Fruit fly (Drosophila melanogaster) whole organism, adult: ENCODE data around the gene CG6443.

Source experiments
- CG11617 ChIP-seq: fragments of 200-800 bp; sonication (Bioruptor generic); optimal IDR thresholded peaks from 2 replicates; lab custom pipeline; 2017; ENCODE audit warnings: mild to moderate bottlenecking, missing biosample characterization, missing genetic modification reagents, missing genetic modification characterization
- CG12768 ChIP-seq: fragments of 200-800 bp; sonication (Bioruptor generic); optimal IDR thresholded peaks from 2 replicates; lab custom pipeline; 2017; ENCODE audit warnings: missing biosample characterization, missing genetic modification characterization, mild to moderate bottlenecking, moderate library complexity, missing genetic modification reagents
- CG14711 ChIP-seq: fragments of 200-800 bp; sonication (Bioruptor generic); optimal IDR thresholded peaks from 2 replicates; lab custom pipeline; 2018; ENCODE audit warnings: missing biosample characterization, mild to moderate bottlenecking, missing genetic modification characterization, moderate library complexity
- CG1620 ChIP-seq: fragments of 200-800 bp; sonication (Bioruptor generic); optimal IDR thresholded peaks from 2 replicates; lab custom pipeline; 2016; ENCODE audit warnings: missing biosample characterization, missing genetic modification characterization
- CG33017 ChIP-seq: fragments of 200-800 bp; sonication (Bioruptor generic); optimal IDR thresholded peaks from 2 replicates; lab custom pipeline; 2018; ENCODE audit warnings: missing biosample characterization, mild to moderate bottlenecking, missing genetic modification characterization, moderate library complexity
- CG5204 ChIP-seq: fragments of 200-800 bp; sonication (Bioruptor generic); optimal IDR thresholded peaks from 2 replicates; lab custom pipeline; 2016; ENCODE audit warnings: missing biosample characterization, missing genetic modification characterization
- CG7045 ChIP-seq: fragments of 200-800 bp; sonication (Bioruptor generic); optimal IDR thresholded peaks from 2 replicates; lab custom pipeline; 2017; ENCODE audit warnings: missing biosample characterization, mild to moderate bottlenecking, missing genetic modification characterization
- CG7101 ChIP-seq: fragments of 200-800 bp; sonication (Bioruptor generic); optimal IDR thresholded peaks from 2 replicates; lab custom pipeline; 2018; ENCODE audit warnings: missing biosample characterization, mild to moderate bottlenecking, missing genetic modification characterization, moderate library complexity
- Clk ChIP-seq: fragments of 200-800 bp; sonication (Bioruptor generic); optimal IDR thresholded peaks from 2 replicates; lab custom pipeline; 2017; ENCODE audit warnings: missing biosample characterization, missing genetic modification characterization
- Crg-1 ChIP-seq: fragments of 200-800 bp; sonication (Bioruptor generic); optimal IDR thresholded peaks from 2 replicates; lab custom pipeline; 2016; ENCODE audit warnings: missing biosample characterization, missing genetic modification characterization
- Hr96 ChIP-seq: fragments of 200-800 bp; sonication (Bioruptor generic); optimal IDR thresholded peaks from 2 replicates; lab custom pipeline; 2016; ENCODE audit warnings: missing biosample characterization, missing genetic modification characterization
- Mnt ChIP-seq: fragments of 200-800 bp; sonication (Bioruptor generic); optimal IDR thresholded peaks from 2 replicates; lab custom pipeline; 2016; ENCODE audit warnings: missing biosample characterization, mild to moderate bottlenecking, missing genetic modification characterization
- bab1 ChIP-seq: fragments of 200-800 bp; sonication (Bioruptor generic); optimal IDR thresholded peaks from 3 replicates; lab custom pipeline; 2019; ENCODE audit warnings: missing biosample characterization, mild to moderate bottlenecking, missing genetic modification characterization, moderate library complexity
- cic ChIP-seq: fragments of 200-800 bp; sonication (Bioruptor generic); optimal IDR thresholded peaks from 2 replicates; lab custom pipeline; 2017; ENCODE audit warnings: missing biosample characterization, mild to moderate bottlenecking, missing genetic modification characterization, moderate library complexity
- cnc ChIP-seq, 2 experiments: fragments of >200 bp; optimal IDR thresholded peaks; 2 replicates each; lab custom pipeline; 2017
- kay ChIP-seq: fragments of 200-800 bp; sonication (Bioruptor generic); peaks from one replicate; lab custom pipeline; 2016; ENCODE audit warnings: missing biosample characterization, missing genetic modification characterization, borderline replicate concordance
- ovo ChIP-seq: fragments of 200-800 bp; sonication (Bioruptor generic); optimal IDR thresholded peaks from 2 replicates; lab custom pipeline; 2016; ENCODE audit warnings: missing biosample characterization, missing genetic modification characterization
- pad ChIP-seq: fragments of 200-800 bp; sonication (Bioruptor generic); optimal IDR thresholded peaks from 3 replicates; lab custom pipeline; 2017; ENCODE audit warnings: missing biosample characterization, missing genetic modification characterization, mild to moderate bottlenecking, moderate library complexity, missing genetic modification reagents
- tj ChIP-seq: fragments of 200-800 bp; sonication (Bioruptor generic); optimal IDR thresholded peaks from 3 replicates; lab custom pipeline; 2017; ENCODE audit warnings: missing biosample characterization, mild to moderate bottlenecking, missing genetic modification characterization, moderate library complexity
- toe ChIP-seq: fragments of 200-800 bp; sonication (Bioruptor generic); optimal IDR thresholded peaks from 2 replicates; lab custom pipeline; 2016; ENCODE audit warnings: missing biosample characterization, missing genetic modification characterization

Gene CG6443

dm6 chr2L:10728751-10729150 is at the start of gene CG6443:
Gene CG6443, plus strand, starts transcription at chr2L:10728978.
- peak; percentile 22 for TF ChIP-seq bab1
- TF ChIP-seq ovo = no peak
- no peak for TF ChIP-seq CG7101
- TF ChIP-seq pad (GFP tag; lab: Kevin White, UChicago) = no peak
- TF ChIP-seq CG11617 = no peak

- TF ChIP-seq kay (GFP tag; lab: Kevin White, UChicago) (peak; percentile 73), CG11617 (no peak), cic (GFP tag; lab: Kevin White, UChicago) (no peak)
Measured at dm6 chr2L:10679568-10679967, 49.2 kb upstream of the CG6443 start.

- TF ChIP-seq pad (GFP tag; lab: Kevin White, UChicago) = no peak
- no peak for TF ChIP-seq CG7045 (GFP tag; lab: Kevin White, UChicago)
- no peak for TF ChIP-seq kay (GFP tag; lab: Kevin White, UChicago)
- TF ChIP-seq Clk (GFP tag; lab: Kevin White, UChicago) = no peak
- no peak for TF ChIP-seq Hr96 (GFP tag; lab: Kevin White, UChicago)
- TF ChIP-seq ovo = no peak
- TF ChIP-seq CG1620 (GFP tag; lab: Kevin White, UChicago) = no peak
- TF ChIP-seq Crg-1 = no peak
- no peak for TF ChIP-seq tj (GFP tag; lab: Kevin White, UChicago)
- no peak for TF ChIP-seq cic (GFP tag; lab: Kevin White, UChicago)
- TF ChIP-seq CG12768 (GFP tag; lab: Kevin White, UChicago) = no peak
- no peak for TF ChIP-seq CG11617
- TF ChIP-seq toe (GFP tag; lab: Kevin White, UChicago) = no peak
- no peak for TF ChIP-seq CG33017 (tag; lab: Kevin White, UChicago)
- no peak for TF ChIP-seq cnc (optimal IDR thresholded peaks at IDR 0.05; lab: Kevin White, UChicago)
- no peak for TF ChIP-seq CG5204 (GFP tag; lab: Kevin White, UChicago)
- TF ChIP-seq Mnt = no peak
- TF ChIP-seq CG14711 (tag; lab: Kevin White, UChicago) = no peak
- TF ChIP-seq bab1 = no peak
Measured at dm6 chr2L:10680584-10681080, 48.1 kb upstream of the CG6443 start, which contains the start of gene CG17105. Gene CG17105, plus strand, starts transcription at chr2L:10681030.

dm6 chr2L:10681602-10682001 is 47.2 kb upstream of the CG6443 start, which contains the start of gene CG17107:
Gene CG17107, plus strand, starts transcription at chr2L:10681902.
- TF ChIP-seq pad (GFP tag; lab: Kevin White, UChicago) = no peak
- TF ChIP-seq CG1620 (GFP tag; lab: Kevin White, UChicago) = no peak
- no peak for TF ChIP-seq kay (GFP tag; lab: Kevin White, UChicago)
- no peak for TF ChIP-seq Crg-1
- no peak for TF ChIP-seq CG7045 (GFP tag; lab: Kevin White, UChicago)
- TF ChIP-seq Mnt = no peak
- TF ChIP-seq Clk (GFP tag; lab: Kevin White, UChicago) = no peak
- TF ChIP-seq CG11617 = no peak
- no peak for TF ChIP-seq ovo
- no peak for TF ChIP-seq tj (GFP tag; lab: Kevin White, UChicago)
- TF ChIP-seq CG33017 (tag; lab: Kevin White, UChicago) = no peak
- TF ChIP-seq Hr96 (GFP tag; lab: Kevin White, UChicago) = no peak
- no peak for TF ChIP-seq CG12768 (GFP tag; lab: Kevin White, UChicago)
- no peak for TF ChIP-seq cnc (optimal IDR thresholded peaks at IDR 0.05; lab: Kevin White, UChicago)
- no peak for TF ChIP-seq CG7101

- TF ChIP-seq Crg-1 (no peak), CG11617 (no peak), pad (GFP tag; lab: Kevin White, UChicago) (no peak), tj (GFP tag; lab: Kevin White, UChicago) (no peak), CG5204 (GFP tag; lab: Kevin White, UChicago) (no peak), kay (GFP tag; lab: Kevin White, UChicago) (no peak), CG7101 (no peak), Clk (GFP tag; lab: Kevin White, UChicago) (no peak), CG12768 (GFP tag; lab: Kevin White, UChicago) (no peak), CG14711 (tag; lab: Kevin White, UChicago) (no peak), toe (GFP tag; lab: Kevin White, UChicago) (no peak), Mnt (no peak), bab1 (no peak), cnc (optimal IDR thresholded peaks at IDR 0.05; lab: Kevin White, UChicago) (no peak)
Measured at dm6 chr2L:10682197-10682596, 46.6 kb upstream of the CG6443 start.

DNA sequence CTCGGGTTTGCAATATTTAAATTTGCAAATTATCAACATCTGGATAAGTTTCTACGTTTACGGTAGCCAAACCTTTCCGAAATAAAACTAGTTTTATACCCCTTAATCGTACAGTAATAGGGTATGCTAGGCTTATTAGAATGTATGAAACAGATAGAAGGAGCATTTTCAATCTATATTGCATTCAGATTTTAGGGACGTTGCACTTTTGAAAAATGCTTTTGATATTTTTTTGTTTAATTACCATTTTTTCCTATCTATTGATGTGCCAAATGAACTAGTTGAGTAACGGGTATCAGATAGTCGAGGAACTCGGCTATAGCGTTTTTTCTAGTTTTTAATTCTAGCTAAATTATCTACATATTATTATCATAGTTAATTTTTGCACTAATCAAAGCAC is 45.9 kb upstream of the CG6443 start:
- TF ChIP-seq CG11617 (no peak), Hr96 (GFP tag; lab: Kevin White, UChicago) (no peak), bab1 (no peak), Mnt (no peak), CG33017 (tag; lab: Kevin White, UChicago) (no peak), toe (GFP tag; lab: Kevin White, UChicago) (no peak), CG12768 (GFP tag; lab: Kevin White, UChicago) (no peak), CG7101 (no peak)

DNA sequence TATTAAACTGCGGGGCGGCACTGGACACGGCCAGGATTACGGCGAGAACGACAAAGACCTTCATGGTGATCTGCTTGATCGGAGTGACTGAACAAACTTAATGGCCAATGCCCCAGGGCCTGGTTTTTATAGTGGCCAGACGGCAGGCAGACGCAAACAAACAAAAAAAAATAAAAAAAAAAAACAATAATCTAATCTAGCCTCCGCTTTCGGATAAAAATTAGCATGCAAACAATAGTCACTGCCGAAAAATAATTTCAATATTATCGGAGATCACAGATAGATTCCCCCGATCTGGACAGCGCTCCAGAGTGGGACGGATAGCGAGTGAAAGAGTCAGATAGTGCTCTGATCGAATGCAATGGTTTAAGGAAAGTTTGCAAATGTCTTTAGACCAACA is 44.5 kb upstream of the CG6443 start, which contains the start of gene CG7299:
CG7299 (minus strand) TSS at position 101 of the 400 bp plus-strand sequence.
- TF ChIP-seq Clk (GFP tag; lab: Kevin White, UChicago) (no peak), Hr96 (GFP tag; lab: Kevin White, UChicago) (no peak)
